Worm (Caenorhabditis elegans): ENCODE measurements around the gene T26H5.10.

- TF ChIP-seq K11D2.4 (GFP tag; IDR thresholded peaks at IDR 0.05): no peak
- TF ChIP-seq F57A8.1 (GFP tag; optimal IDR thresholded peaks at IDR 0.05): no peak
- TF ChIP-seq unc-62 (GFP tag; optimal IDR thresholded peaks at IDR 0.05): no peak
- no peak for TF ChIP-seq somi-1 (GFP tag; optimal IDR thresholded peaks at IDR 0.05)
- TF ChIP-seq ceh-100 (GFP tag; IDR thresholded peaks at IDR 0.05): no peak
- TF ChIP-seq K12H6.12 (tag; optimal IDR thresholded peaks at IDR 0.05): no peak
- no peak for TF ChIP-seq B0035.1 (tag; optimal IDR thresholded peaks at IDR 0.05)
- TF ChIP-seq F52B5.7 (tag; optimal IDR thresholded peaks at IDR 0.05): no peak
- TF ChIP-seq B0336.3 (GFP tag; IDR thresholded peaks at IDR 0.05): no peak
- TF ChIP-seq ccch-3 (GFP tag; optimal IDR thresholded peaks at IDR 0.05): no peak
- TF ChIP-seq ets-4 (GFP tag; optimal IDR thresholded peaks at IDR 0.05): no peak
Measured at ce11 chrV:15487764-15488163, 44.2 kb upstream of the T26H5.10 start, which contains the start of gene srw-21.

All from whole organism, young adult.